Fruit fly (Drosophila melanogaster): Measurements from ENCODE around the gene CG9837.

The CG9837 gene

dm6 chr3R:8812342-8812966 lies 925 bp downstream of the CG9837 start (continued):
- peak; percentile 73 for TF ChIP-seq CG8632 (GFP tag; optimal IDR thresholded peaks at IDR 0.05)
- peak; percentile 76 for TF ChIP-seq CG7368 (GFP tag; optimal IDR thresholded peaks at IDR 0.05)
- TF ChIP-seq lz (GFP tag; optimal IDR thresholded peaks at IDR 0.05): peak; percentile 58
- TF ChIP-seq acj6 (GFP tag; optimal IDR thresholded peaks at IDR 0.05): peak; percentile 84
- peak; percentile 74 for TF ChIP-seq spab (GFP tag; optimal IDR thresholded peaks at IDR 0.05)
- peak; percentile 57 for TF ChIP-seq Hr39 (GFP tag; optimal IDR thresholded peaks at IDR 0.05)
- peak; percentile 80 for TF ChIP-seq CG10669 (GFP tag; optimal IDR thresholded peaks at IDR 0.05)
- peak; percentile 40 for TF ChIP-seq Sox15 (GFP tag; optimal IDR thresholded peaks at IDR 0.05)
- TF ChIP-seq CG8119 (GFP tag; IDR thresholded peaks at IDR 0.05): peak; percentile 93

DNA sequence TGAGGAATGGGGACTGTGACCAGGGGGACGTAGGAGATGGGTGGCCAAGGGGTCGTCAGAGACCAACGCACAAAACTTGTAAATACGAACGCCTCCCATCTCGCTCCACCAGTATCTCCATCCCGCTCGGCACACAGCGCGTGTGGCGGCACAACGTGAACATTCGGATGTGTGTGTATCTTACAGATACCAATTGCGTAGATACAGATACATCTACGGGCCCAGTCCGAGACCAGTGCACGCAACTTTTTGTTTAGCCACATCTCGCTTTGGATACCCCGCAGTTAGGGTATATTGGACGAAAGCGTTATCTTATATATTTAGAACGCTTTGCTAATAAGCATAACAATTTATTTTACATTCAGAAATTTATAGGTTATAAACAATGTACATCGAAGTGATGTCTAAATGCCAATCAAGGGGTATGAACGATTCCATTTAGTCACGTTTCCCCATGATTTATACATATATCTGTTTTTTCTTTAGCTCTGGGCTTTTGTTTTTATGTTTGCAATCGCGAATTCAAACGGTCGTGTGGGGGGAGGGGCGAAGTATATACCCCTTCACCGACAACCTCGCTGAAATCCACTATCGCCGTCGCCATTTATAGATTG lies 1.9 kb downstream of the CG9837 start:
- peak; percentile 99 for TF ChIP-seq vri (GFP tag; optimal IDR thresholded peaks at IDR 0.05)
- peak; percentile 98 for TF ChIP-seq lz (GFP tag; optimal IDR thresholded peaks at IDR 0.05)
- peak; percentile 95 for TF ChIP-seq CG9139 (GFP tag; optimal IDR thresholded peaks at IDR 0.05)
- peak; percentile 99 for TF ChIP-seq CG6276 (GFP tag; optimal IDR thresholded peaks at IDR 0.05)
- TF ChIP-seq Ets21C (GFP tag; optimal IDR thresholded peaks at IDR 0.05): peak; percentile 97
- peak; percentile 98 for TF ChIP-seq CG16779 (tag; optimal IDR thresholded peaks at IDR 0.05)
- peak; percentile 99 for TF ChIP-seq net (GFP tag; optimal IDR thresholded peaks at IDR 0.05)
- TF ChIP-seq CG4318 (GFP tag; optimal IDR thresholded peaks at IDR 0.05): peak; percentile 99
- peak; percentile 94 for TF ChIP-seq fkh (GFP tag; optimal IDR thresholded peaks at IDR 0.05)
- TF ChIP-seq cyc (GFP tag; optimal IDR thresholded peaks at IDR 0.05): peak; percentile 98
- peak; percentile 99 for TF ChIP-seq fd59A (GFP tag; optimal IDR thresholded peaks at IDR 0.05)
- peak; percentile 98 for TF ChIP-seq Sox102F (GFP tag; optimal IDR thresholded peaks at IDR 0.05)
- TF ChIP-seq CG15336 (GFP tag; IDR thresholded peaks at IDR 0.05): peak; percentile 99
- TF ChIP-seq CG3919 (GFP tag; optimal IDR thresholded peaks at IDR 0.05): peak; percentile 99
- TF ChIP-seq CG6163 (GFP tag; IDR thresholded peaks at IDR 0.05): peak; percentile 99
- TF ChIP-seq CG11294 (GFP tag; IDR thresholded peaks at IDR 0.05): peak; percentile 99
- peak; percentile 98 to 99 for TF ChIP-seq salr (GFP tag; optimal IDR thresholded peaks at IDR 0.05)
- TF ChIP-seq eg (GFP tag; IDR thresholded peaks at IDR 0.05): peak; percentile 99
- peak; percentile 89 for TF ChIP-seq CG6854 (GFP tag; optimal IDR thresholded peaks at IDR 0.05)
- peak; percentile 99 for TF ChIP-seq CG8119 (GFP tag; IDR thresholded peaks at IDR 0.05)
- peak; percentile 98 for TF ChIP-seq CG1621 (tag; optimal IDR thresholded peaks at IDR 0.05)
- peak; percentile 98 for TF ChIP-seq CG34406 (GFP tag; optimal IDR thresholded peaks at IDR 0.05)
- peak; percentile 98 for TF ChIP-seq CG6808 (GFP tag; optimal IDR thresholded peaks at IDR 0.05)
- TF ChIP-seq Hr4 (GFP tag; optimal IDR thresholded peaks at IDR 0.05): peak; percentile 100
- peak; percentile 97 for TF ChIP-seq Sox15 (GFP tag; optimal IDR thresholded peaks at IDR 0.05)
- TF ChIP-seq Gug (GFP tag; IDR thresholded peaks at IDR 0.05): peak; percentile 98
- peak; percentile 99 for TF ChIP-seq Eip75B (GFP tag; optimal IDR thresholded peaks at IDR 0.05)
- peak; percentile 99 for TF ChIP-seq CG10631 (GFP tag; optimal IDR thresholded peaks at IDR 0.05)
- TF ChIP-seq Hr38 (GFP tag; optimal IDR thresholded peaks at IDR 0.05): peak; percentile 87
- peak; percentile 98 for TF ChIP-seq dsx (GFP tag; optimal IDR thresholded peaks at IDR 0.05; ENCODE audit: poor library complexity, severe bottlenecking)
- TF ChIP-seq OdsH (GFP tag; optimal IDR thresholded peaks at IDR 0.05): peak; percentile 99
- TF ChIP-seq acj6 (GFP tag; optimal IDR thresholded peaks at IDR 0.05): peak; percentile 99
- peak; percentile 97 for TF ChIP-seq CG11902 (GFP tag; optimal IDR thresholded peaks at IDR 0.05)
- TF ChIP-seq Met (GFP tag; optimal IDR thresholded peaks at IDR 0.05): peak; percentile 99
- TF ChIP-seq spab (GFP tag; optimal IDR thresholded peaks at IDR 0.05): peak; percentile 99
- peak; percentile 99 for TF ChIP-seq Lpt (GFP tag; optimal IDR thresholded peaks at IDR 0.05)
- peak; percentile 98 for TF ChIP-seq Eip93F (GFP tag; optimal IDR thresholded peaks at IDR 0.05)
- TF ChIP-seq pdm3 (GFP tag; optimal IDR thresholded peaks at IDR 0.05): peak; percentile 99
- peak; percentile 99 for TF ChIP-seq Sox14 (GFP tag; optimal IDR thresholded peaks at IDR 0.05)
- peak; percentile 98 for TF ChIP-seq ss (GFP tag; optimal IDR thresholded peaks at IDR 0.05)
- peak; percentile 99 for TF ChIP-seq Hr39 (GFP tag; optimal IDR thresholded peaks at IDR 0.05)
- peak; percentile 99 for TF ChIP-seq CG8632 (GFP tag; optimal IDR thresholded peaks at IDR 0.05)
- peak; percentile 97 for TF ChIP-seq Smox (GFP tag; optimal IDR thresholded peaks at IDR 0.05)
- peak; percentile 100 for TF ChIP-seq Eip78C (GFP tag)
- TF ChIP-seq Ets96B (tag; optimal IDR thresholded peaks at IDR 0.05): peak; percentile 99

All from whole organism, prepupa.